Worm (Caenorhabditis elegans) whole organism, L1 larva: ENCODE results near the gene W03F9.9.
A peak's percentile ranks its signal among the peaks of the same experiment; 100 is the strongest.

Experiments
- F16B12.6 ChIP-seq: fragments of 150-350 bp; optimal IDR thresholded peaks from 2 replicates; lab custom pipeline; 2014; ENCODE audit warnings: missing biosample characterization, missing genetic modification characterization
- aha-1 ChIP-seq: fragments of 150-350 bp; optimal IDR thresholded peaks from 2 replicates; lab custom pipeline; 2014; ENCODE audit warnings: missing biosample characterization, missing genetic modification characterization
- alr-1 ChIP-seq: fragments of 200-800 bp; sonication (Bioruptor generic); optimal IDR thresholded peaks from 2 replicates; lab custom pipeline; 2018; ENCODE audit warnings: borderline replicate concordance, mild to moderate bottlenecking, missing genetic modification characterization, missing compliant biosample characterization
- ceh-82 ChIP-seq, 3 experiments: fragments of 150-350 bp in 1 of 3; sonication (generic microtip) in 2 of 3; optimal IDR thresholded peaks; 2 replicates each; lab custom pipeline; 2014 to 2017; ENCODE audit warnings: missing biosample characterization in 3 of 3, missing genetic modification characterization in 3 of 3
- ceh-90 ChIP-seq: sonication (generic microtip); optimal IDR thresholded peaks from 2 replicates; lab custom pipeline; 2016; ENCODE audit warnings: missing genetic modification characterization, missing compliant biosample characterization
- dpl-1 ChIP-seq, 3 experiments: fragments of 150-350 bp in 2 of 3; sonication (generic microtip) in 1 of 3; optimal IDR thresholded peaks; 2 replicates each; lab custom pipeline; 2014 to 2017; ENCODE audit warnings: missing biosample characterization in 3 of 3, missing genetic modification characterization in 3 of 3, missing genetic modification reagents in 3 of 3
- efl-1 ChIP-seq, 4 experiments: fragments of 150-350 bp; optimal IDR thresholded peaks in 3 of 4; peaks in 1 of 4; 1 replicate in 1 of 4; 2 replicates in 3 of 4; lab custom pipeline; 2014; ENCODE audit warnings: missing biosample characterization in 2 of 4, missing genetic modification characterization in 2 of 4, missing genetic modification reagents in 2 of 4
- egl-13 ChIP-seq: sonication (generic microtip); optimal IDR thresholded peaks from 2 replicates; lab custom pipeline; 2016; ENCODE audit warnings: missing genotype, missing genetic modification reagents, missing genetic modification characterization, missing compliant biosample characterization
- egl-27 ChIP-seq, 2 experiments: fragments of 150-350 bp in 1 of 2; sonication (generic microtip); optimal IDR thresholded peaks; 3 replicates each; lab custom pipeline; 2017 to 2018; ENCODE audit warnings: missing biosample characterization in 2 of 2, missing genetic modification characterization in 2 of 2, missing genetic modification reagents in 2 of 2
- elt-2 ChIP-seq: sonication (generic microtip); optimal IDR thresholded peaks from 2 replicates; lab custom pipeline; 2016; ENCODE audit warnings: missing genetic modification characterization, mild to moderate bottlenecking, inconsistent platforms, missing compliant biosample characterization, missing genetic modification reagents
- elt-3 ChIP-seq, 6 experiments: fragments of 150-350 bp in 1 of 6; sonication (generic microtip); optimal IDR thresholded peaks; 2 replicates each; lab custom pipeline; 2017 to 2018; ENCODE audit warnings: missing biosample characterization in 6 of 6, missing genetic modification characterization in 6 of 6, inconsistent platforms in 1 of 6
- fkh-10 ChIP-seq: sonication (generic microtip); optimal IDR thresholded peaks from 2 replicates; lab custom pipeline; 2017; ENCODE audit warnings: missing biosample characterization, missing genetic modification reagents, missing genetic modification characterization
- fkh-8 ChIP-seq: sonication (generic microtip); optimal IDR thresholded peaks from 2 replicates; lab custom pipeline; 2016; ENCODE audit warnings: mild to moderate bottlenecking, missing genetic modification characterization, missing compliant biosample characterization
- hpl-2 ChIP-seq: fragments of 150-350 bp; optimal IDR thresholded peaks from 2 replicates; lab custom pipeline; 2014; ENCODE audit warnings: missing biosample characterization, missing genetic modification reagents, missing genetic modification characterization
- irx-1 ChIP-seq: sonication (generic microtip); optimal IDR thresholded peaks from 2 replicates; lab custom pipeline; 2016; ENCODE audit warnings: missing genetic modification characterization, missing compliant biosample characterization
- isw-1 ChIP-seq: fragments of 200-800 bp; sonication (Bioruptor generic); IDR thresholded peaks from 2 replicates; pipeline ENCODE4 v1.3.6; 2022; ENCODE audit warnings: missing genetic modification characterization, missing compliant biosample characterization
- jun-1 ChIP-seq: fragments of 150-350 bp; optimal IDR thresholded peaks from 2 replicates; lab custom pipeline; 2014; ENCODE audit warnings: missing biosample characterization, missing genetic modification reagents, missing genetic modification characterization
- lin-15B ChIP-seq: fragments of 150-350 bp; sonication (generic microtip); optimal IDR thresholded peaks from 3 replicates; lab custom pipeline; 2014; ENCODE audit warnings: missing biosample characterization, missing genetic modification characterization
- lin-35 ChIP-seq, 2 experiments: fragments of 150-350 bp; optimal IDR thresholded peaks; 2 replicates each; lab custom pipeline; 2014; ENCODE audit warnings: missing biosample characterization in 2 of 2, missing genetic modification characterization in 2 of 2, missing genetic modification reagents in 2 of 2
- lsy-2 ChIP-seq, 2 experiments: fragments of 150-350 bp; optimal IDR thresholded peaks; 2 replicates each; lab custom pipeline; 2014; ENCODE audit warnings: missing biosample characterization in 2 of 2, missing genetic modification characterization in 2 of 2
- mdl-1 ChIP-seq, 2 experiments: fragments of 150-350 bp; optimal IDR thresholded peaks; 2 replicates each; lab custom pipeline; 2014 to 2017; ENCODE audit warnings: missing biosample characterization in 2 of 2, missing genetic modification characterization in 2 of 2, inconsistent platforms in 1 of 2
- mef-2 ChIP-seq: fragments of 150-350 bp; optimal IDR thresholded peaks from 2 replicates; lab custom pipeline; 2014; ENCODE audit warnings: missing biosample characterization, missing genetic modification characterization
- mep-1 ChIP-seq: fragments of 150-350 bp; optimal IDR thresholded peaks from 2 replicates; lab custom pipeline; 2014; ENCODE audit warnings: missing biosample characterization, missing genetic modification characterization
- nhr-12 ChIP-seq: sonication (generic microtip); optimal IDR thresholded peaks from 2 replicates; lab custom pipeline; 2017; ENCODE audit warnings: missing biosample characterization, missing genetic modification characterization
- nhr-20 ChIP-seq: sonication (generic microtip); optimal IDR thresholded peaks from 2 replicates; lab custom pipeline; 2016; ENCODE audit warnings: mild to moderate bottlenecking, missing genetic modification characterization, missing compliant biosample characterization
- nhr-237 ChIP-seq: fragments of 150-350 bp; optimal IDR thresholded peaks from 2 replicates; lab custom pipeline; 2014; ENCODE audit warnings: missing biosample characterization, missing genetic modification characterization
- nhr-47 ChIP-seq: sonication (generic microtip); optimal IDR thresholded peaks from 2 replicates; lab custom pipeline; 2016; ENCODE audit warnings: mild to moderate bottlenecking, missing genetic modification characterization, moderate library complexity, missing compliant biosample characterization
- nhr-71 ChIP-seq: sonication (generic microtip); optimal IDR thresholded peaks from 2 replicates; lab custom pipeline; 2016; ENCODE audit warnings: mild to moderate bottlenecking, missing genetic modification characterization, moderate library complexity, missing compliant biosample characterization
- nhr-84 ChIP-seq: sonication (generic microtip); optimal IDR thresholded peaks from 2 replicates; lab custom pipeline; 2017; ENCODE audit warnings: missing biosample characterization, missing genetic modification characterization
- nhr-90 ChIP-seq: sonication (generic microtip); optimal IDR thresholded peaks from 2 replicates; lab custom pipeline; 2016; ENCODE audit warnings: mild to moderate bottlenecking, missing genetic modification characterization, missing compliant biosample characterization; ENCODE audit not compliant: poor library complexity
- pag-3 ChIP-seq: sonication (generic microtip); optimal IDR thresholded peaks from 2 replicates; lab custom pipeline; 2017; ENCODE audit warnings: missing genetic modification characterization, mild to moderate bottlenecking, missing compliant biosample characterization, antibody characterized with exemption, borderline replicate concordance; ENCODE audit not compliant: insufficient read depth
- rnt-1 ChIP-seq: sonication (generic microtip); optimal IDR thresholded peaks from 2 replicates; lab custom pipeline; 2016; ENCODE audit warnings: mild to moderate bottlenecking, missing genetic modification characterization, moderate library complexity, missing compliant biosample characterization
- skn-1 ChIP-seq: fragments of 150-350 bp; optimal IDR thresholded peaks from 2 replicates; lab custom pipeline; 2014; ENCODE audit warnings: missing biosample characterization, missing genetic modification characterization
- snpc-4 ChIP-seq: fragments of 150-350 bp; optimal IDR thresholded peaks from 2 replicates; lab custom pipeline; 2014; ENCODE audit warnings: missing biosample characterization, missing genetic modification characterization
- snu-23 ChIP-seq: sonication (generic microtip); optimal IDR thresholded peaks from 2 replicates; lab custom pipeline; 2016; ENCODE audit warnings: missing genetic modification characterization, missing compliant biosample characterization
- sox-4 ChIP-seq: sonication (generic microtip); optimal IDR thresholded peaks from 2 replicates; lab custom pipeline; 2016; ENCODE audit warnings: missing genetic modification characterization, missing compliant biosample characterization
- sptf-1 ChIP-seq: fragments of 150-350 bp; optimal IDR thresholded peaks from 2 replicates; lab custom pipeline; 2014; ENCODE audit warnings: missing biosample characterization, missing genetic modification characterization
- swsn-7 ChIP-seq: sonication (generic microtip); optimal IDR thresholded peaks from 2 replicates; lab custom pipeline; 2016; ENCODE audit warnings: missing genetic modification characterization, missing compliant biosample characterization
- tbx-2 ChIP-seq: sonication (generic microtip); optimal IDR thresholded peaks from 2 replicates; lab custom pipeline; 2016; ENCODE audit warnings: missing genetic modification characterization, missing compliant biosample characterization
- xbp-1 ChIP-seq: sonication (generic microtip); optimal IDR thresholded peaks from 2 replicates; lab custom pipeline; 2016; ENCODE audit warnings: missing genetic modification characterization, missing compliant biosample characterization
- zag-1 ChIP-seq: fragments of 150-350 bp; optimal IDR thresholded peaks from 2 replicates; lab custom pipeline; 2014; ENCODE audit warnings: missing biosample characterization, missing genetic modification characterization
- ztf-4 ChIP-seq: fragments of 150-350 bp; optimal IDR thresholded peaks from 2 replicates; lab custom pipeline; 2014; ENCODE audit warnings: missing biosample characterization, missing genetic modification characterization

Gene W03F9.9

ce11 chrV:185124-185523 lies 46.4 kb downstream of the W03F9.9 start:
- TF ChIP-seq ztf-4 (tag; lab: Kevin White, UChicago) (no peak), nhr-12 (tag; lab: Kevin White, UChicago) (no peak), rnt-1 (no peak), nhr-237 (tag; lab: Kevin White, UChicago) (no peak)

ce11 chrV:185694-186217 lies 47.1 kb downstream of the W03F9.9 start, which contains the start of gene arid-1:
TSS of gene arid-1 (plus strand) at chrV:186167.
- TF ChIP-seq isw-1 (GFP tag; lab: Robert Waterston, UW) (peak; percentile 9), snu-23 (GFP tag; lab: Kevin White, UChicago) (peak; percentile 61), tbx-2 (tag; lab: Kevin White, UChicago) (peak; percentile 34), nhr-84 (no peak), mdl-1 (tag; optimal IDR thresholded peaks at IDR 0.05; lab: Kevin White, UChicago) (peak in 1 of 2 experiments; percentile 41), pag-3 (no peak), nhr-71 (peak; percentile 64), sox-4 (tag; lab: Kevin White, UChicago) (no peak), lin-35 (GFP tag; optimal IDR thresholded peaks at IDR 0.05; lab: Kevin White, UChicago) (peak; percentile 74 to 87), fkh-8 (no peak), mep-1 (tag; lab: Kevin White, UChicago) (peak; percentile 27), irx-1 (tag; lab: Kevin White, UChicago) (peak; percentile 7), alr-1 (no peak), efl-1 (optimal IDR thresholded peaks at IDR 0.05; lab: Kevin White, UChicago) (peak; percentile 76 to 81), efl-1 (GFP tag; optimal IDR thresholded peaks at IDR 0.05 in 1 of 2; lab: Kevin White, UChicago) (peak; percentile 74 to 96), ceh-90 (tag; lab: Kevin White, UChicago) (no peak), fkh-10 (GFP tag; lab: Kevin White, UChicago) (no peak), lin-15B (tag; lab: Kevin White, UChicago) (peak; percentile 21), snpc-4 (peak; percentile 18), elt-3 (tag; optimal IDR thresholded peaks at IDR 0.05; lab: Kevin White, UChicago) (peak in 1 of 6 experiments; percentile 32), lsy-2 (tag; optimal IDR thresholded peaks at IDR 0.05; lab: Kevin White, UChicago) (peak; percentile 15 to 56), swsn-7 (tag; lab: Kevin White, UChicago) (peak; percentile 48), jun-1 (tag; lab: Kevin White, UChicago) (no peak), egl-27 (tag; optimal IDR thresholded peaks at IDR 0.05; lab: Kevin White, UChicago) (no peak), zag-1 (tag; lab: Kevin White, UChicago) (no peak), skn-1 (tag; lab: Kevin White, UChicago) (peak; percentile 58), hpl-2 (GFP tag; lab: Kevin White, UChicago) (no peak), xbp-1 (tag; lab: Kevin White, UChicago) (peak; percentile 8), nhr-47 (peak; percentile 49), dpl-1 (GFP tag; optimal IDR thresholded peaks at IDR 0.05; lab: Kevin White, UChicago) (peak; percentile 56 to 77 (median 70)), ceh-82 (tag; optimal IDR thresholded peaks at IDR 0.05; lab: Kevin White, UChicago) (peak in 2 of 3 experiments; percentile 0 to 44), sptf-1 (tag; lab: Kevin White, UChicago) (no peak), mef-2 (tag; lab: Kevin White, UChicago) (no peak), nhr-20 (tag; lab: Kevin White, UChicago) (peak; percentile 35), elt-2 (tag; lab: Kevin White, UChicago) (no peak), F16B12.6 (tag; lab: Kevin White, UChicago) (peak; percentile 44), egl-13 (tag; lab: Kevin White, UChicago) (no peak), nhr-90 (tag; lab: Kevin White, UChicago) (peak; percentile 26), aha-1 (tag; lab: Kevin White, UChicago) (no peak)
